Fruit fly (Drosophila melanogaster): Measurements from ENCODE around the gene CG2681.

DNA sequence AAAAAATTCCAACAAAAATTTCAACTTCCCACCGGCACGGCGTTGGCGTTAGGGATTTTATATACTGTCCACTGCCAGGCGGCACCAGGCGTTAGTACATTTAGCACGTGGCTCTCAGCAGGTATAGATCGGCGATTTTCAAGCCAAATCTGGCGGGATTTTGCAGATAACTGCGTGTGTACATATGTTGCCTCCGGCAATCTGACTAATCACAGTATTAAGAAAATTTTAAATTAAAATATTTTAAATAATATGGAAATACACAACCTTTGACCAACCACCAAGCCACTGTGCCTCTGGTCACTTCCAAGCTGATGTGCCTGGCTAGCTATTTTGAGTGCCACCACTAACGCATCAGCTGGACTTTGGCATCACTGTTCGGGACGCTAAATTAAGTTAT lies 23.6 kb downstream of the CG2681 start, which contains the start of the genes ttm50 and CG2712:
- TF ChIP-seq kay (GFP tag; ENCODE audit: borderline replicate concordance) = no peak
- peak; percentile 63 for TF ChIP-seq CG12768 (GFP tag; optimal IDR thresholded peaks at IDR 0.05)
- peak; percentile 32 for TF ChIP-seq Crg-1 (GFP tag; optimal IDR thresholded peaks at IDR 0.05)
- peak; percentile 44 for TF ChIP-seq ovo (GFP tag; optimal IDR thresholded peaks at IDR 0.05)
- TF ChIP-seq bab1 (GFP tag; optimal IDR thresholded peaks at IDR 0.05) = peak; percentile 77
- peak; percentile 50 for TF ChIP-seq CG14711 (tag; optimal IDR thresholded peaks at IDR 0.05)
- TF ChIP-seq cnc (optimal IDR thresholded peaks at IDR 0.05) = no peak
- peak; percentile 60 for TF ChIP-seq pad (GFP tag; optimal IDR thresholded peaks at IDR 0.05)
- peak; percentile 45 for TF ChIP-seq Clk (GFP tag; optimal IDR thresholded peaks at IDR 0.05)
